Fruit fly (Drosophila melanogaster): ENCODE data around the gene kek5.

Gene kek5

dm6 chrX:19497782-19498440, 144.9 kb downstream of the kek5 start (continued):
- no peak for TF ChIP-seq schlank (tag; optimal IDR thresholded peaks at IDR 0.05)
- TF ChIP-seq CG8290 (GFP tag; optimal IDR thresholded peaks at IDR 0.05), result no peak
- peak in 1 of 2 experiments; percentile 87 for TF ChIP-seq CG8290 (tag; optimal IDR thresholded peaks at IDR 0.05)
- no peak for TF ChIP-seq ap (GFP tag; IDR thresholded peaks at IDR 0.05)
- no peak for TF ChIP-seq hkb (optimal IDR thresholded peaks at IDR 0.05)
- TF ChIP-seq hkb (GFP tag; IDR thresholded peaks at IDR 0.05), result no peak
- no peak for TF ChIP-seq Poxn (GFP tag; IDR thresholded peaks at IDR 0.05)
- TF ChIP-seq CG12769 (tag; optimal IDR thresholded peaks at IDR 0.05), result peak; percentile 98
- no peak for TF ChIP-seq CG2889 (GFP tag; IDR thresholded peaks at IDR 0.05)
- TF ChIP-seq amos (GFP tag; IDR thresholded peaks at IDR 0.05; ENCODE audit: partially characterized antibody), result peak; percentile 48; the same call in 1 of the 2 replicates
- TF ChIP-seq Med (GFP tag), result peak; percentile 75
- peak; percentile 14 for TF ChIP-seq CG2678 (tag; optimal IDR thresholded peaks at IDR 0.05)
- no peak for TF ChIP-seq H15 (GFP tag; IDR thresholded peaks at IDR 0.05)
- no peak for TF ChIP-seq CG5245 (GFP tag; optimal IDR thresholded peaks at IDR 0.05)
- TF ChIP-seq CG2120 (GFP tag; optimal IDR thresholded peaks at IDR 0.05), result peak; percentile 28
- peak; percentile 13 for TF ChIP-seq zfh2 (GFP tag; optimal IDR thresholded peaks at IDR 0.05)
- TF ChIP-seq Trl (optimal IDR thresholded peaks at IDR 0.05), result no peak
- no peak for TF ChIP-seq Trl (GFP tag; optimal IDR thresholded peaks at IDR 0.05)
- TF ChIP-seq Rx (GFP tag; IDR thresholded peaks at IDR 0.05), result 0 out of 2 replicates have a peak, but pooled peaks have one; percentile 12
- no peak for TF ChIP-seq Myb (GFP tag; optimal IDR thresholded peaks at IDR 0.05)
- peak; percentile 36 for TF ChIP-seq Elba2 (GFP tag; optimal IDR thresholded peaks at IDR 0.05)
- TF ChIP-seq CG18619 (GFP tag; optimal IDR thresholded peaks at IDR 0.05), result no peak
- no peak for TF ChIP-seq mld (GFP tag; IDR thresholded peaks at IDR 0.05; ENCODE audit: partially characterized antibody)
- peak; percentile 1 for TF ChIP-seq CG13624 (GFP tag; optimal IDR thresholded peaks at IDR 0.05)
- TF ChIP-seq CHES-1-like (GFP tag; optimal IDR thresholded peaks at IDR 0.05), result peak; percentile 4
- peak; percentile 43; the same call in 1 of the 2 replicates for TF ChIP-seq Bgb (GFP tag; IDR thresholded peaks at IDR 0.05; ENCODE audit: partially characterized antibody)
- no peak for TF ChIP-seq btn (GFP tag; optimal IDR thresholded peaks at IDR 0.05)
- no peak for TF ChIP-seq HLH3B (GFP tag; IDR thresholded peaks at IDR 0.05)
- TF ChIP-seq CG12659 (GFP tag; optimal IDR thresholded peaks at IDR 0.05), result peak; percentile 28
- TF ChIP-seq nmo (GFP tag; optimal IDR thresholded peaks at IDR 0.05), result no peak
- no peak for TF ChIP-seq CrebB (tag; optimal IDR thresholded peaks at IDR 0.05)
- TF ChIP-seq pfk (GFP tag; optimal IDR thresholded peaks at IDR 0.05), result peak; percentile 80

DNA sequence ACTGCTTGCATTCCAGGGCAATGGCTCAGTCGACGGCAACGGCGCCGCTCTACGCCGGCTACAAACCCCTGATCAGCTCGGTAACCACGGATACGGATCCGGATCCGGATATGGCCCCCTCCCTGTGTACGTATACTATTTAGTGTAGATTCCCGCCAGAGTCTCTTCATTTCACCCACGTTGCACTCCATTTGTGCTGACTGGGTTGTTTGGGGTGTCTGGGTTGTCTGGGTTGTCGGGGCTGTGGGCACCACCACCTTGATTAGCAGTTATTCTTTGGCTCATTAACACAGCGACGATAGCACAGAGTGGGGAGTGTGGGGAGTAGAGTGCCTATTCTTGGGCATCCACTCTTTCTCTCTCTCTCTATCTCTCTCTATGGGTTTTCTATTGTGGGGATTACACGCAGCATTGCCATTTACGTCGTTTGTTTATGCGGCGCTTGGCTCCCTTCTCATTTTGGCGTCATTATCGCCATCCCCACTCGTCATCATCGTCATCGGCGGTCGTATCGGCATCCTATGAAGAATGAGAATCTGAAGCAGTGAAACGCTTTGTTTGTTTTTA, 145.9 kb downstream of the kek5 start:
- TF ChIP-seq CG1832 (GFP tag; optimal IDR thresholded peaks at IDR 0.05) (peak; percentile 26), wek (GFP tag; optimal IDR thresholded peaks at IDR 0.05) (no peak), CG17568 (GFP tag; optimal IDR thresholded peaks at IDR 0.05) (no peak), Atf6 (GFP tag; IDR thresholded peaks at IDR 0.05) (0 out of 2 replicates have a peak, but pooled peaks have one; percentile 20), crol (GFP tag; IDR thresholded peaks at IDR 0.05) (0 out of 2 replicates have a peak, but pooled peaks have one; percentile 15), Trl (optimal IDR thresholded peaks at IDR 0.05) (peak; percentile 16 to 52), Trl (GFP tag; optimal IDR thresholded peaks at IDR 0.05) (no peak), CG9215 (GFP tag; IDR thresholded peaks at IDR 0.05) (peak; percentile 78), her (GFP tag; optimal IDR thresholded peaks at IDR 0.05) (peak; percentile 23), CG9609 (GFP tag; optimal IDR thresholded peaks at IDR 0.05) (no peak), CG32532 (GFP tag; IDR thresholded peaks at IDR 0.05) (0 out of 2 replicates have a peak, but pooled peaks have one; percentile 31), sd (tag; optimal IDR thresholded peaks at IDR 0.05) (peak; percentile 2)

Data from whole organism, embryonic.